Worm (Caenorhabditis elegans): Measurements from ENCODE around the gene C30A5.16.

- TF ChIP-seq unc-62 (GFP tag; optimal IDR thresholded peaks at IDR 0.05) (no peak), nhr-2 (tag; optimal IDR thresholded peaks at IDR 0.05) (no peak), nhr-76 (tag; optimal IDR thresholded peaks at IDR 0.05) (no peak), lin-13 (tag; optimal IDR thresholded peaks at IDR 0.05) (no peak), bed-3 (GFP tag; optimal IDR thresholded peaks at IDR 0.05) (no peak), nhr-12 (tag; optimal IDR thresholded peaks at IDR 0.05) (no peak), pha-4 (tag; optimal IDR thresholded peaks at IDR 0.05) (no peak), cnd-1 (tag; optimal IDR thresholded peaks at IDR 0.05) (no peak), hlh-1 (tag; optimal IDR thresholded peaks at IDR 0.05) (no peak), elt-3 (tag; optimal IDR thresholded peaks at IDR 0.05) (no peak), sem-2 (GFP tag; optimal IDR thresholded peaks at IDR 0.05) (no peak), ceh-83 (GFP tag; optimal IDR thresholded peaks at IDR 0.05) (no peak), snpc-4 (tag; optimal IDR thresholded peaks at IDR 0.05) (no peak), zip-8 (tag; optimal IDR thresholded peaks at IDR 0.05) (no peak)
These were observed 39.1 kb upstream of the C30A5.16 start, which contains the start of gene C50C3.5 for ce11 chrIII:8178924-8179323.
